Worm (Caenorhabditis elegans): ENCODE data around the gene mdmh-35.

Gene mdmh-35

ce11 chrII:7870632-7871031 is 15.1 kb upstream of the mdmh-35 start (continued):
- TF ChIP-seq ets-5 (GFP tag; IDR thresholded peaks at IDR 0.05) (no peak), aly-2 (tag; optimal IDR thresholded peaks at IDR 0.05) (no peak), unc-130 (tag; optimal IDR thresholded peaks at IDR 0.05) (peak; percentile 54), fkh-8 (tag; optimal IDR thresholded peaks at IDR 0.05) (peak; percentile 35), lsy-2 (tag; optimal IDR thresholded peaks at IDR 0.05) (peak; percentile 90 to 98), elt-3 (tag; optimal IDR thresholded peaks at IDR 0.05) (no peak), snpc-4 (tag; optimal IDR thresholded peaks at IDR 0.05) (peak; percentile 33), blmp-1 (tag; optimal IDR thresholded peaks at IDR 0.05) (peak; percentile 54), mdl-1 (tag; optimal IDR thresholded peaks at IDR 0.05) (peak in 1 of 2 experiments; percentile 15), fkh-4 (tag; optimal IDR thresholded peaks at IDR 0.05; ENCODE audit: borderline replicate concordance) (no peak), pag-3 (tag; optimal IDR thresholded peaks at IDR 0.05; ENCODE audit: borderline replicate concordance, insufficient read depth) (peak; percentile 87), nhr-84 (tag; optimal IDR thresholded peaks at IDR 0.05) (no peak), ama-1 (optimal IDR thresholded peaks at IDR 0.05) (no peak), lir-3 (tag; optimal IDR thresholded peaks at IDR 0.05; ENCODE audit: poor library complexity) (no peak), nhr-85 (tag) (peak; percentile 14), nhr-71 (tag; optimal IDR thresholded peaks at IDR 0.05) (peak; percentile 54), mab-9 (GFP tag; IDR thresholded peaks at IDR 0.05) (no peak), nhr-12 (tag; optimal IDR thresholded peaks at IDR 0.05) (no peak), dpl-1 (GFP tag; optimal IDR thresholded peaks at IDR 0.05) (peak; percentile 19 to 68 (median 59)), tlp-1 (tag; optimal IDR thresholded peaks at IDR 0.05) (no peak), ceh-88 (GFP tag; IDR thresholded peaks at IDR 0.05) (no peak), nhr-28 (tag; optimal IDR thresholded peaks at IDR 0.05) (no peak), tbx-2 (tag; optimal IDR thresholded peaks at IDR 0.05) (peak; percentile 33), skn-1 (tag; optimal IDR thresholded peaks at IDR 0.05) (peak; percentile 10), F16B12.6 (tag; optimal IDR thresholded peaks at IDR 0.05) (peak; percentile 91), C04F5.9 (tag; optimal IDR thresholded peaks at IDR 0.05) (no peak), fos-1 (tag; optimal IDR thresholded peaks at IDR 0.05) (no peak), Y116A8C.19 (tag; optimal IDR thresholded peaks at IDR 0.05; ENCODE audit: borderline replicate concordance) (no peak), unc-98 (GFP tag; IDR thresholded peaks at IDR 0.05) (no peak), nhr-47 (tag; optimal IDR thresholded peaks at IDR 0.05) (peak; percentile 30), rnt-1 (tag; optimal IDR thresholded peaks at IDR 0.05) (peak; percentile 48), snu-23 (GFP tag; optimal IDR thresholded peaks at IDR 0.05) (peak; percentile 70), vab-15 (tag; optimal IDR thresholded peaks at IDR 0.05) (peak; percentile 16), swsn-7 (tag; optimal IDR thresholded peaks at IDR 0.05) (no peak), dsc-1 (tag; optimal IDR thresholded peaks at IDR 0.05) (no peak), ceh-82 (tag; optimal IDR thresholded peaks at IDR 0.05) (peak in 2 of 3 experiments; percentile 3 to 71)

- TF ChIP-seq nhr-84 (tag; optimal IDR thresholded peaks at IDR 0.05) (no peak), C04F5.9 (tag; optimal IDR thresholded peaks at IDR 0.05) (no peak), ztf-11 (tag; optimal IDR thresholded peaks at IDR 0.05) (no peak), hlh-4 (tag; optimal IDR thresholded peaks at IDR 0.05) (no peak), lir-3 (tag; optimal IDR thresholded peaks at IDR 0.05; ENCODE audit: poor library complexity) (no peak), egl-13 (tag; optimal IDR thresholded peaks at IDR 0.05) (no peak), hpl-2 (GFP tag; optimal IDR thresholded peaks at IDR 0.05) (no peak), Y116A8C.19 (tag; optimal IDR thresholded peaks at IDR 0.05; ENCODE audit: borderline replicate concordance) (no peak), sptf-1 (tag; optimal IDR thresholded peaks at IDR 0.05) (no peak), lin-14 (GFP tag; optimal IDR thresholded peaks at IDR 0.05) (no peak)
These were observed 14.5 kb upstream of the mdmh-35 start, which contains the start of gene ztf-17 for ce11 chrII:7870062-7870461. Gene ztf-17 (minus strand): TSS chrII:7870162.
